Worm (Caenorhabditis elegans) whole organism, L4/young adult: ENCODE data around the gene T14G12.11.

Source experiments
- W03F9.2 ChIP-seq: fragments of 150-350 bp; optimal IDR thresholded peaks from 2 replicates; lab custom pipeline; 2014; ENCODE audit warnings: missing biosample characterization, missing genetic modification characterization
- dao-5 ChIP-seq: sonication (generic microtip); optimal IDR thresholded peaks from 2 replicates; lab custom pipeline; 2016; ENCODE audit warnings: missing genotype, missing genetic modification characterization, moderate library complexity, missing compliant biosample characterization
- him-1 ChIP-seq: sonication (generic microtip); optimal IDR thresholded peaks from 2 replicates; lab custom pipeline; 2016; ENCODE audit warnings: missing genotype, missing genetic modification reagents, missing genetic modification characterization, missing compliant biosample characterization

The T14G12.11 gene

ce11 chrX:3785111-3785808 is 22.9 kb upstream of the T14G12.11 start:
- TF ChIP-seq him-1 (tag; lab: Kevin White, UChicago) (no peak), W03F9.2 (tag; lab: Kevin White, UChicago) (no peak), dao-5 (tag; lab: Kevin White, UChicago) (no peak)

DNA sequence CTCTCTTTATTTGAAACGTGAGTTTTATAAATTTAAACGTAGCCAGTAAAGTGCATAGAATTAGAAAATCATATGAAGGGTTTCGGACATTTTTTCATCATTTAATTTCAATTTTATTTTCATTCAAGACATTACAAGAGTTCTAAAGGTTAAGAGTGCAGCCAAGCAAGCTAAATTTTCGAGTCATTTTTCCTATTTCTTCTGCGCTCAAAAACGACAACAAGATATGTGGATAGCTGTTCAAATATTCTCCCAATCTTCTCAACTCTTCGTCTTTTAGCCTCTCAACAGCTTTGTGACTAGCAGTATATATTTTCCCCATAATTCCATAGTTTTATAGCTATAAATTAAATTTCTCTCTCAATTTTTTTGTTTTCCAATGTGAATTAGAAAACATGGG is 21.3 kb upstream of the T14G12.11 start:
- no peak for TF ChIP-seq dao-5 (tag; lab: Kevin White, UChicago)
- TF ChIP-seq W03F9.2 (tag; lab: Kevin White, UChicago), result no peak
- TF ChIP-seq him-1 (tag; lab: Kevin White, UChicago), result no peak

ce11 chrX:3781040-3781439 is 18.7 kb upstream of the T14G12.11 start, which contains the start of gene marg-1:
Gene marg-1, minus strand, starts transcription at chrX:3781140.
- no peak for TF ChIP-seq W03F9.2 (tag; lab: Kevin White, UChicago)
- TF ChIP-seq dao-5 (tag; lab: Kevin White, UChicago), result no peak
- no peak for TF ChIP-seq him-1 (tag; lab: Kevin White, UChicago)

DNA sequence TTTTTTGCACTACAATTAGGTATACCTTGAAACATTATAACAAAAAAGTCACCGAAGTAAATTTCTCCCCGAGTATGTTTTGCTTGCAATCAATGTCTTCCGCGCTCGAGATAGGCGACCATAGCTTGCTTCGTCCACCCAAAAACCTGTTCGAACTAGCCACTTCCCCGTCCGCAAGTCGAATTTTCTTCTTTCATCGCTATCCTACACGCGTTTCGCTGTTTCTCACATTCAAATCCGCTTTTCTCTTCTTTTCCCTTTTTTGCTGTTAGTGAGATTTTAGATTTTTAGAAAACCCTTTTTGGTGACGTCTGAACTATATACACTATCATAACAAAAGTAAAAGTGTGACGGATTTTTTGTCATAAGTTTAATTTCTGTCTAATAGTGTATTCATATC is 10.9 kb upstream of the T14G12.11 start:
- TF ChIP-seq him-1 (tag; lab: Kevin White, UChicago), result no peak
- TF ChIP-seq dao-5 (tag; lab: Kevin White, UChicago), result no peak
- TF ChIP-seq W03F9.2 (tag; lab: Kevin White, UChicago), result no peak

DNA sequence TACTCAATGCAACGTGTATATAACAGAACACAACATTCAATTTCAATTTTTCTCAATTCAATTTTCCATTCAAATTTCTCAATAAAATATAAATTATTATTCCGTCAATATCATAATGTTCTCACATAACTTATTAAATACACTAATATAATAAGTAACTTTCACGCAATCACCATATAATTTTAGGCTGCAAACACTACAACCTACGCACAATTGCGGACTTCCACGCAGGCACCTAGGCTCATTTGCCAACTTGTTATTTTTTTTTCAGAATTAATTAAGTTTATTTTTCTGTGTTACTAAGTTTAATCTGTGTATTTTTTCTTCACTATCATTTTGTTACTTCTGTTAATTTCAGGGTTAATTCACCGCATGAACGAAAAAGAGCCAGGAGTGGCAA is 10.1 kb upstream of the T14G12.11 start, which contains the start of gene F47B7.2:
F47B7.2 (plus strand) TSS at position 358 of the 400 bp plus-strand sequence.
- TF ChIP-seq dao-5 (tag; lab: Kevin White, UChicago) (no peak), him-1 (tag; lab: Kevin White, UChicago) (no peak), W03F9.2 (tag; lab: Kevin White, UChicago) (no peak)

- TF ChIP-seq W03F9.2 (tag; lab: Kevin White, UChicago) (no peak), dao-5 (tag; lab: Kevin White, UChicago) (no peak), him-1 (tag; lab: Kevin White, UChicago) (no peak)
Observed at ce11 chrX:3768717-3769116, 6.4 kb upstream of the T14G12.11 start, which contains the start of gene F47B7.5. Gene F47B7.5, minus strand, starts transcription at chrX:3768817.

DNA sequence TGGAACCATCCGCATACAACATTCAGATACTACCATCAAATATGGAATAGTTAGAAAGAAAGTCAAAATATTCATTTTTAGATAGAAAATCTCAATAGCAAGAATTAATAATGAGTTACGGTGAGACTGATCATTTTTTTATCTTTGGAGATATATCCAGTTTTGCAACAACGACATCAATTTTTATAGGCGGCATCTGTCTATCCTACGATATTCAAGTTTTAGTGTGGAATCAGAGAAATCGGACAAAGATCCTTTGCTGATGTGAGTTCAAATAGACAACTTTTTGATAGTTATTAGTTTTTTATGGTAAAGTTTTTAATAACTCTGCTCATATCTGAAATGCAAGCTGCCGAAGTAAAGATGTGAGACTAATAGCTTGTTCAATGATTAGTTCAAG is 4.2 kb upstream of the T14G12.11 start, which contains the start of gene F47B7.4:
F47B7.4 (minus strand) TSS at position 101 of the 400 bp plus-strand sequence.
- no peak for TF ChIP-seq W03F9.2 (tag; lab: Kevin White, UChicago)
- no peak for TF ChIP-seq him-1 (tag; lab: Kevin White, UChicago)
- no peak for TF ChIP-seq dao-5 (tag; lab: Kevin White, UChicago)

DNA sequence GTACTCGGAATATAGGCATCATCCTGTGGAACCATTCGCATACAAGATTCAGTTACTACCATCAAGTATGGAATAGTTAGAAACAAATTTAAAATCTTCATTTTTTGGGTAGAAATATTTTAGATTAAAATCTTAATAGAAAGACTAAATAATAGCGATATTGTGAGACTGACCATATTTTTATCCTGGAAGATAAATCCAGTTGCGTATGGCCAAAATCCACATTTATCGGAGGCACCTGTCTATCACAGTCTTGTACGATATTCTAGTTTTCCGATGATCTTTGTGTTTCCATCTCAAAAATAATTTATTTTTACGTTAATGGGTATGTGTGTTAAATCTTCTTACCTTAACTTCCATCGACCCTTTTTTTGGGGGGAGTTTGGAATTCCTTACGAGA is 1.9 kb upstream of the T14G12.11 start, which contains the start of gene F47B7.3:
F47B7.3 (minus strand) TSS at position 101 of the 400 bp plus-strand sequence.
- TF ChIP-seq him-1 (tag; lab: Kevin White, UChicago) (no peak), dao-5 (tag; lab: Kevin White, UChicago) (no peak), W03F9.2 (tag; lab: Kevin White, UChicago) (no peak)

- TF ChIP-seq W03F9.2 (tag; lab: Kevin White, UChicago) (no peak), him-1 (tag; lab: Kevin White, UChicago) (no peak), dao-5 (tag; lab: Kevin White, UChicago) (no peak)
Observed at ce11 chrX:3759820-3760219, 2.5 kb downstream of the T14G12.11 start.

DNA sequence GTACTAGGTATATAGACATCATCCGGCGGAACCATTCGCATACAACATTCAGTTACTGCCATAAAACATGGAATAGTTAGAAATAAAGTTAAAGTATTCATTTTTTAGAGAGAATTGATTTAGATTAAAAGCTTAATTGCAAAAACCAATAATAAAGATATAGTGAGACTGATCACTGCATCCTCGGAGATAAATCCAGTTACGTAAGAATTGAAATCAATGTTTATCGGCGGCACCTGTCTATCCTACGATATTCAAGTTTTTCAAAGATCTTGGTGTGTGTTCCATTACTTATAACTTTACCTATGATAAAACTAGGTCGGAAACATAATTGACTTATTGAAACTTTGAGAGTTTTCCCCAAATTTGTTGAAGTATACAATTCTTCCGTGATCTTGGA is 3.0 kb downstream of the T14G12.11 start, which contains the start of gene T14G12.6:
T14G12.6 (minus strand) TSS at position 101 of the 400 bp plus-strand sequence.
- TF ChIP-seq him-1 (tag; lab: Kevin White, UChicago) (no peak), dao-5 (tag; lab: Kevin White, UChicago) (no peak), W03F9.2 (tag; lab: Kevin White, UChicago) (no peak)

- no peak for TF ChIP-seq him-1 (tag; lab: Kevin White, UChicago)
- TF ChIP-seq W03F9.2 (tag; lab: Kevin White, UChicago), result no peak
- no peak for TF ChIP-seq dao-5 (tag; lab: Kevin White, UChicago)
Observed at ce11 chrX:3758399-3758798, 3.9 kb downstream of the T14G12.11 start, which contains the start of gene T14G12.12. Gene T14G12.12, minus strand, starts transcription at chrX:3758499.

- TF ChIP-seq dao-5 (tag; lab: Kevin White, UChicago) (no peak), him-1 (tag; lab: Kevin White, UChicago) (no peak), W03F9.2 (tag; lab: Kevin White, UChicago) (no peak)
Observed at ce11 chrX:3756238-3756637, 6.1 kb downstream of the T14G12.11 start.

DNA sequence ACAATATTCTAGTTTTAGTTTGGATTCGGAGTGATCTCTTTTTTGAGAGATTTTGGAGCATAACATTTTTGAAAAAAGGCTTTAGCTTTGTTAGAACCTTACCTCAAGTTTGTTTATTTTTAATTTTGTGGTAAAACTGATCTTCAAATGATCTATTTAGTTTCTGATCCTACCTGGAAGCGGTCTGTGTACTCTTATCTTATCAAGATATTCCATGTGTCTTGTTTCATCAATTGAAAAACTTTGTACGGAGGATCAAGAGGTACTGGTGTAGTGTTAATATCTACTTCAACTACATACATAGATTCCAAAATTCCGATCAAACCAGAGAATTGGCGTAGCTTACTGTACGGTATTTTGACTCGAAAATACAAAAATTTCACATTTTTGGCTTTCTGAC is 6.6 kb downstream of the T14G12.11 start:
- no peak for TF ChIP-seq W03F9.2 (tag; lab: Kevin White, UChicago)
- no peak for TF ChIP-seq him-1 (tag; lab: Kevin White, UChicago)
- no peak for TF ChIP-seq dao-5 (tag; lab: Kevin White, UChicago)
